Worm (Caenorhabditis elegans) whole organism, young adult: Measurements from ENCODE around the gene thn-1.

Experiments used
- efl-1 ChIP-seq: fragments of 150-350 bp; optimal IDR thresholded peaks from 2 replicates; lab custom pipeline; 2014; ENCODE audit warnings: missing biosample characterization, missing genetic modification reagents, missing genetic modification characterization
- egl-18 ChIP-seq: fragments of 200-800 bp; sonication (Bioruptor generic); IDR thresholded peaks from 2 replicates; pipeline ENCODE4 v1.3.6; 2022; ENCODE audit warnings: missing genetic modification reagents, missing genetic modification characterization, missing compliant biosample characterization
- egl-44 ChIP-seq: fragments of 200-800 bp; sonication (Bioruptor generic); IDR thresholded peaks from 2 replicates; pipeline ENCODE4 v1.3.6; 2022; ENCODE audit warnings: missing genetic modification reagents, missing genetic modification characterization, missing compliant biosample characterization
- him-1 ChIP-seq: sonication (generic microtip); optimal IDR thresholded peaks from 2 replicates; lab custom pipeline; 2016; ENCODE audit warnings: missing genotype, missing genetic modification reagents, missing genetic modification characterization, missing compliant biosample characterization
- lsy-27 ChIP-seq: sonication (generic microtip); optimal IDR thresholded peaks from 2 replicates; lab custom pipeline; 2017; ENCODE audit warnings: missing genetic modification characterization, mild to moderate bottlenecking, missing compliant biosample characterization, antibody characterized with exemption, missing genotype, borderline replicate concordance; ENCODE audit not compliant: insufficient read depth
- unc-62 ChIP-seq: fragments of 150-350 bp; optimal IDR thresholded peaks from 2 replicates; lab custom pipeline; 2014; ENCODE audit warnings: missing biosample characterization, missing genetic modification reagents, missing genetic modification characterization
- xnd-1 ChIP-seq: sonication (generic microtip); optimal IDR thresholded peaks from 2 replicates; lab custom pipeline; 2016; ENCODE audit warnings: missing genotype, missing genetic modification reagents, missing genetic modification characterization, missing compliant biosample characterization
- zim-3 ChIP-seq: sonication (generic microtip); optimal IDR thresholded peaks from 2 replicates; lab custom pipeline; 2017; ENCODE audit warnings: mild to moderate bottlenecking, missing genetic modification characterization, moderate library complexity, missing compliant biosample characterization

- TF ChIP-seq him-1 (tag; lab: Kevin White, UChicago) = no peak
- TF ChIP-seq unc-62 (GFP tag; lab: Kevin White, UChicago) = no peak
- TF ChIP-seq egl-18 (GFP tag; lab: Robert Waterston, UW) = no peak
- TF ChIP-seq lsy-27 = no peak
- TF ChIP-seq efl-1 (GFP tag; lab: Kevin White, UChicago) = no peak
- no peak for TF ChIP-seq xnd-1 (tag; lab: Kevin White, UChicago)
- no peak for TF ChIP-seq zim-3
- TF ChIP-seq egl-44 = no peak
Measured at ce11 chrIV:12396645-12397258, 16.9 kb downstream of the thn-1 start.
